Worm (Caenorhabditis elegans) whole organism, late embryonic: ENCODE data around the gene K05B2.2.

Experiments used
- T23F11.4 ChIP-seq: fragments of 200-800 bp; sonication (Bioruptor generic); optimal IDR thresholded peaks from 2 replicates; lab custom pipeline; 2018; ENCODE audit warnings: mild to moderate bottlenecking, missing genetic modification characterization, missing compliant biosample characterization
- ama-1 ChIP-seq: fragments of 150-350 bp; optimal IDR thresholded peaks from 2 replicates; lab custom pipeline; 2014
- ceh-24 ChIP-seq: sonication (generic microtip); optimal IDR thresholded peaks from 2 replicates; lab custom pipeline; 2016; ENCODE audit warnings: mild to moderate bottlenecking, missing genetic modification characterization, missing compliant biosample characterization
- che-1 ChIP-seq: sonication (generic microtip); optimal IDR thresholded peaks from 2 replicates; lab custom pipeline; 2016; ENCODE audit warnings: mild to moderate bottlenecking, missing genetic modification characterization, missing compliant biosample characterization
- hlh-8 ChIP-seq: sonication (generic microtip); optimal IDR thresholded peaks from 2 replicates; lab custom pipeline; 2016; ENCODE audit warnings: missing genotype, missing genetic modification characterization, missing compliant biosample characterization
- lin-11 ChIP-seq: fragments of 200-800 bp; sonication (Bioruptor generic); optimal IDR thresholded peaks from 2 replicates; lab custom pipeline; 2018; ENCODE audit warnings: mild to moderate bottlenecking, missing genetic modification characterization, missing compliant biosample characterization
- nhr-11 ChIP-seq: fragments of 150-350 bp; optimal IDR thresholded peaks from 2 replicates; lab custom pipeline; 2014; ENCODE audit warnings: missing biosample characterization, missing genetic modification characterization
- pax-1 ChIP-seq: fragments of 150-350 bp; optimal IDR thresholded peaks from 2 replicates; lab custom pipeline; 2014; ENCODE audit warnings: missing biosample characterization, missing genetic modification characterization
- pqm-1 ChIP-seq: sonication (generic microtip); optimal IDR thresholded peaks from 2 replicates; lab custom pipeline; 2016; ENCODE audit warnings: missing genetic modification characterization, missing compliant biosample characterization
- unc-3 ChIP-seq, 2 experiments: fragments of 200-800 bp in 1 of 2; sonication (Bioruptor generic) in 1 of 2; sonication (generic microtip) in 1 of 2; conservative IDR thresholded peaks in 1 of 2; optimal IDR thresholded peaks in 1 of 2; 2 replicates each; pipeline versions ENCODE4 v1.3.6 to Lab custom; 2016 to 2022; ENCODE audit warnings: missing compliant biosample characterization in 2 of 2, missing genetic modification characterization in 2 of 2, missing genetic modification reagents in 1 of 2
- unc-86 ChIP-seq: sonication (generic microtip); optimal IDR thresholded peaks from 2 replicates; lab custom pipeline; 2016; ENCODE audit warnings: missing genetic modification characterization, missing compliant biosample characterization

DNA sequence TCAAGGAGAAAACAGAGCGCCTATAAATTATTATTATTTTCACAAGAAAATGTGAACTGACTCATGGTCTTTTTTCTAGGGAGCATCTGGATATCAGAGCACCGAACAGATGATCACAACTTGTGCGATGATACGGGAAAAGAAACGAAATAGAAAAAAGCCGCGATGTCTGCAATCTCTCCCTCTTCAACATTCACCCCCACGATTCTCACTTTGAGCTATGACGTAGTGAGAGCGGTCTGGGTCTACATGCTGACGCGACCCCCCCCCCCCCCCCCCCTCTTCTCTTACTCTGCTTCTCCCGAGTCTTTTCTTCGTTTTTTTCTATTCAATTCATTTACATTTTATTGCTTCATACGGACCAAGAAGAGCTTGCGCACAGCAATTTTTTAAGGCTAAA, 6.3 kb upstream of the K05B2.2 start:
- no peak for TF ChIP-seq lin-11
- no peak for TF ChIP-seq ama-1 (lab: Kevin White, UChicago)
- no peak for TF ChIP-seq unc-3 (GFP tag; conservative IDR thresholded peaks at IDR 0.05; lab: Robert Waterston, UW)
- no peak for TF ChIP-seq unc-3 (tag; optimal IDR thresholded peaks at IDR 0.05; lab: Kevin White, UChicago)
- TF ChIP-seq T23F11.4 (GFP tag; lab: Kevin White, UChicago): no peak
- TF ChIP-seq pqm-1 (tag; lab: Kevin White, UChicago): no peak
- TF ChIP-seq nhr-11 (tag; lab: Kevin White, UChicago): no peak
- no peak for TF ChIP-seq hlh-8 (tag; lab: Kevin White, UChicago)
- TF ChIP-seq unc-86 (tag; lab: Kevin White, UChicago): no peak
- no peak for TF ChIP-seq ceh-24 (tag; lab: Kevin White, UChicago)
- no peak for TF ChIP-seq che-1 (tag; lab: Kevin White, UChicago)
- no peak for TF ChIP-seq pax-1 (tag; lab: Kevin White, UChicago)
